Fruit fly (Drosophila melanogaster) whole organism, wandering third instar larva: ENCODE data around the gene CG14282.

Experiments used
- brk ChIP-seq: fragments of 200-800 bp; sonication (Bioruptor generic); optimal IDR thresholded peaks from 2 replicates; lab custom pipeline; 2016; ENCODE audit warnings: missing biosample characterization, mild to moderate bottlenecking, missing genetic modification characterization
- dmrt93B ChIP-seq: fragments of 200-800 bp; sonication (Bioruptor generic); optimal IDR thresholded peaks from 2 replicates; lab custom pipeline; 2018; ENCODE audit warnings: missing biosample characterization, mild to moderate bottlenecking, missing genetic modification characterization
- tai ChIP-seq: sonication (Bioruptor generic); optimal IDR thresholded peaks from 2 replicates; lab custom pipeline; 2016; ENCODE audit warnings: missing biosample characterization, missing genetic modification characterization

- TF ChIP-seq dmrt93B = peak; percentile 45
- no peak for TF ChIP-seq brk
- no peak for TF ChIP-seq tai (GFP tag; lab: Kevin White, UChicago)
Observed at dm6 chr3R:19156670-19157402, 20.0 kb upstream of the CG14282 start, which contains the start of gene nanos.
